Worm (Caenorhabditis elegans): ENCODE data around the gene hst-3.1.

The hst-3.1 gene

ce11 chrII:6132595-6132994 lies 36.5 kb downstream of the hst-3.1 start, which contains the start of gene abts-3:
Gene abts-3 (plus strand): TSS chrII:6132895.
- TF ChIP-seq snpc-1.2 (GFP tag; IDR thresholded peaks at IDR 0.05): no peak
- no peak for TF ChIP-seq nhr-237 (tag; optimal IDR thresholded peaks at IDR 0.05)
- no peak for TF ChIP-seq fkh-10 (GFP tag; optimal IDR thresholded peaks at IDR 0.05)
- TF ChIP-seq lin-39 (tag; optimal IDR thresholded peaks at IDR 0.05): no peak
- TF ChIP-seq R02D3.7 (tag; optimal IDR thresholded peaks at IDR 0.05): no peak
- no peak for TF ChIP-seq lin-1 (GFP tag; IDR thresholded peaks at IDR 0.05)
- no peak for TF ChIP-seq madf-5 (GFP tag; IDR thresholded peaks at IDR 0.05)
- no peak for TF ChIP-seq lin-29 (GFP tag; IDR thresholded peaks at IDR 0.05)
- no peak for TF ChIP-seq nhr-102 (tag; optimal IDR thresholded peaks at IDR 0.05)
- no peak for TF ChIP-seq zag-1 (tag; optimal IDR thresholded peaks at IDR 0.05)
- TF ChIP-seq nhr-25 (tag; optimal IDR thresholded peaks at IDR 0.05; ENCODE audit: borderline replicate concordance, insufficient read depth): no peak
- no peak for TF ChIP-seq unc-39 (tag; optimal IDR thresholded peaks at IDR 0.05)
- TF ChIP-seq aly-2 (tag; optimal IDR thresholded peaks at IDR 0.05): no peak

- no peak for TF ChIP-seq jun-1 (tag; optimal IDR thresholded peaks at IDR 0.05)
- TF ChIP-seq arid-1 (GFP tag; conservative IDR thresholded peaks at IDR 0.05): no peak; the same call in 1 of the 2 replicates
- TF ChIP-seq D1046.2 (GFP tag; IDR thresholded peaks at IDR 0.05): no peak
- no peak for TF ChIP-seq lir-3 (tag; optimal IDR thresholded peaks at IDR 0.05)
- TF ChIP-seq lin-38 (GFP tag; IDR thresholded peaks at IDR 0.05): peak; percentile 34; the same call in 1 of the 2 replicates
Measured at ce11 chrII:6125259-6125658, 43.8 kb downstream of the hst-3.1 start, which contains the start of gene rars-2. Gene rars-2 (plus strand): TSS chrII:6125559.

ce11 chrII:6123513-6123912 lies 45.5 kb downstream of the hst-3.1 start, which contains the start of gene C29H12.2:
Gene C29H12.2 (plus strand): TSS chrII:6123809.
- TF ChIP-seq nhr-76 (tag; optimal IDR thresholded peaks at IDR 0.05) (no peak), unc-62 (GFP tag; optimal IDR thresholded peaks at IDR 0.05 in 1 of 2) (peak in 1 of 2 experiments; percentile 94), unc-62 (tag; optimal IDR thresholded peaks at IDR 0.05) (no peak), hlh-30 (tag; optimal IDR thresholded peaks at IDR 0.05; ENCODE audit: insufficient read depth) (peak; percentile 51)

ce11 chrII:6122641-6123424 lies 46.2 kb downstream of the hst-3.1 start:
- no peak for TF ChIP-seq ceh-20 (GFP tag; IDR thresholded peaks at IDR 0.05)
- no peak for TF ChIP-seq sdz-12 (GFP tag; optimal IDR thresholded peaks at IDR 0.05)
- TF ChIP-seq dve-1 (tag; optimal IDR thresholded peaks at IDR 0.05; ENCODE audit: insufficient read depth): no peak
- TF ChIP-seq dmd-6 (GFP tag; IDR thresholded peaks at IDR 0.05): peak; percentile 44; the same call in 1 of the 2 replicates
- TF ChIP-seq nhr-25 (tag; optimal IDR thresholded peaks at IDR 0.05; ENCODE audit: borderline replicate concordance, insufficient read depth): no peak
- TF ChIP-seq saeg-2 (GFP tag; IDR thresholded peaks at IDR 0.05): no peak
- TF ChIP-seq daf-16 (GFP tag; optimal IDR thresholded peaks at IDR 0.05): no peak
- peak; percentile 43 for TF ChIP-seq daf-16 (tag; optimal IDR thresholded peaks at IDR 0.05)
- no peak for TF ChIP-seq lim-7 (GFP tag; IDR thresholded peaks at IDR 0.05)
- no peak for TF ChIP-seq tra-1 (GFP tag; IDR thresholded peaks at IDR 0.05)
- no peak for TF ChIP-seq nhr-48 (tag; optimal IDR thresholded peaks at IDR 0.05)
- TF ChIP-seq Y5F2A.4 (GFP tag; optimal IDR thresholded peaks at IDR 0.05): no peak
- TF ChIP-seq tag-97 (GFP tag; IDR thresholded peaks at IDR 0.05): no peak
- TF ChIP-seq nhr-76 (tag; optimal IDR thresholded peaks at IDR 0.05): no peak
- no peak for TF ChIP-seq nhr-111 (GFP tag; optimal IDR thresholded peaks at IDR 0.05)
- TF ChIP-seq D1046.2 (GFP tag; IDR thresholded peaks at IDR 0.05): no peak
- TF ChIP-seq nhr-41 (GFP tag; IDR thresholded peaks at IDR 0.05): no peak
- TF ChIP-seq mes-2 (tag; optimal IDR thresholded peaks at IDR 0.05; ENCODE audit: poor library complexity, severe bottlenecking): peak; percentile 35
- no peak for TF ChIP-seq skn-1 (tag; optimal IDR thresholded peaks at IDR 0.05)
- no peak for TF ChIP-seq snpc-1.2 (GFP tag; IDR thresholded peaks at IDR 0.05)
- TF ChIP-seq ces-1 (GFP tag; optimal IDR thresholded peaks at IDR 0.05): no peak
- TF ChIP-seq dmd-8 (GFP tag; IDR thresholded peaks at IDR 0.05): no peak
- TF ChIP-seq php-3 (GFP tag; IDR thresholded peaks at IDR 0.05): peak; percentile 75
- TF ChIP-seq lir-3 (tag; optimal IDR thresholded peaks at IDR 0.05): no peak
- TF ChIP-seq ztf-11 (tag; optimal IDR thresholded peaks at IDR 0.05): no peak
- TF ChIP-seq dpl-1 (GFP tag; optimal IDR thresholded peaks at IDR 0.05): peak; percentile 13
- peak; percentile 16 for TF ChIP-seq nhr-28 (tag; optimal IDR thresholded peaks at IDR 0.05)
- TF ChIP-seq zfp-3 (GFP tag; conservative IDR thresholded peaks at IDR 0.05): no peak

All from whole organism, L4 larva.